Fruit fly (Drosophila melanogaster) whole organism, adult: Measurements from ENCODE around the gene bark.

Source experiments
- CG11617 ChIP-seq: fragments of 200-800 bp; sonication (Bioruptor generic); optimal IDR thresholded peaks from 2 replicates; lab custom pipeline; 2017; ENCODE audit warnings: mild to moderate bottlenecking, missing biosample characterization, missing genetic modification reagents, missing genetic modification characterization
- CG12768 ChIP-seq: fragments of 200-800 bp; sonication (Bioruptor generic); optimal IDR thresholded peaks from 2 replicates; lab custom pipeline; 2017; ENCODE audit warnings: missing biosample characterization, missing genetic modification characterization, mild to moderate bottlenecking, moderate library complexity, missing genetic modification reagents
- CG14711 ChIP-seq: fragments of 200-800 bp; sonication (Bioruptor generic); optimal IDR thresholded peaks from 2 replicates; lab custom pipeline; 2018; ENCODE audit warnings: missing biosample characterization, mild to moderate bottlenecking, missing genetic modification characterization, moderate library complexity
- CG1620 ChIP-seq: fragments of 200-800 bp; sonication (Bioruptor generic); optimal IDR thresholded peaks from 2 replicates; lab custom pipeline; 2016; ENCODE audit warnings: missing biosample characterization, missing genetic modification characterization
- CG33017 ChIP-seq: fragments of 200-800 bp; sonication (Bioruptor generic); optimal IDR thresholded peaks from 2 replicates; lab custom pipeline; 2018; ENCODE audit warnings: missing biosample characterization, mild to moderate bottlenecking, missing genetic modification characterization, moderate library complexity
- CG5204 ChIP-seq: fragments of 200-800 bp; sonication (Bioruptor generic); optimal IDR thresholded peaks from 2 replicates; lab custom pipeline; 2016; ENCODE audit warnings: missing biosample characterization, missing genetic modification characterization
- CG7045 ChIP-seq: fragments of 200-800 bp; sonication (Bioruptor generic); optimal IDR thresholded peaks from 2 replicates; lab custom pipeline; 2017; ENCODE audit warnings: missing biosample characterization, mild to moderate bottlenecking, missing genetic modification characterization
- CG7101 ChIP-seq: fragments of 200-800 bp; sonication (Bioruptor generic); optimal IDR thresholded peaks from 2 replicates; lab custom pipeline; 2018; ENCODE audit warnings: missing biosample characterization, mild to moderate bottlenecking, missing genetic modification characterization, moderate library complexity
- Clk ChIP-seq: fragments of 200-800 bp; sonication (Bioruptor generic); optimal IDR thresholded peaks from 2 replicates; lab custom pipeline; 2017; ENCODE audit warnings: missing biosample characterization, missing genetic modification characterization
- Crg-1 ChIP-seq: fragments of 200-800 bp; sonication (Bioruptor generic); optimal IDR thresholded peaks from 2 replicates; lab custom pipeline; 2016; ENCODE audit warnings: missing biosample characterization, missing genetic modification characterization
- Hr96 ChIP-seq: fragments of 200-800 bp; sonication (Bioruptor generic); optimal IDR thresholded peaks from 2 replicates; lab custom pipeline; 2016; ENCODE audit warnings: missing biosample characterization, missing genetic modification characterization
- Mnt ChIP-seq: fragments of 200-800 bp; sonication (Bioruptor generic); optimal IDR thresholded peaks from 2 replicates; lab custom pipeline; 2016; ENCODE audit warnings: missing biosample characterization, mild to moderate bottlenecking, missing genetic modification characterization
- bab1 ChIP-seq: fragments of 200-800 bp; sonication (Bioruptor generic); optimal IDR thresholded peaks from 3 replicates; lab custom pipeline; 2019; ENCODE audit warnings: missing biosample characterization, mild to moderate bottlenecking, missing genetic modification characterization, moderate library complexity
- cic ChIP-seq: fragments of 200-800 bp; sonication (Bioruptor generic); optimal IDR thresholded peaks from 2 replicates; lab custom pipeline; 2017; ENCODE audit warnings: missing biosample characterization, mild to moderate bottlenecking, missing genetic modification characterization, moderate library complexity
- cnc ChIP-seq, 2 experiments: fragments of >200 bp; optimal IDR thresholded peaks; 2 replicates each; lab custom pipeline; 2017
- kay ChIP-seq: fragments of 200-800 bp; sonication (Bioruptor generic); peaks from one replicate; lab custom pipeline; 2016; ENCODE audit warnings: missing biosample characterization, missing genetic modification characterization, borderline replicate concordance
- ovo ChIP-seq: fragments of 200-800 bp; sonication (Bioruptor generic); optimal IDR thresholded peaks from 2 replicates; lab custom pipeline; 2016; ENCODE audit warnings: missing biosample characterization, missing genetic modification characterization
- pad ChIP-seq: fragments of 200-800 bp; sonication (Bioruptor generic); optimal IDR thresholded peaks from 3 replicates; lab custom pipeline; 2017; ENCODE audit warnings: missing biosample characterization, missing genetic modification characterization, mild to moderate bottlenecking, moderate library complexity, missing genetic modification reagents
- tj ChIP-seq: fragments of 200-800 bp; sonication (Bioruptor generic); optimal IDR thresholded peaks from 3 replicates; lab custom pipeline; 2017; ENCODE audit warnings: missing biosample characterization, mild to moderate bottlenecking, missing genetic modification characterization, moderate library complexity
- toe ChIP-seq: fragments of 200-800 bp; sonication (Bioruptor generic); optimal IDR thresholded peaks from 2 replicates; lab custom pipeline; 2016; ENCODE audit warnings: missing biosample characterization, missing genetic modification characterization

bark gene

DNA sequence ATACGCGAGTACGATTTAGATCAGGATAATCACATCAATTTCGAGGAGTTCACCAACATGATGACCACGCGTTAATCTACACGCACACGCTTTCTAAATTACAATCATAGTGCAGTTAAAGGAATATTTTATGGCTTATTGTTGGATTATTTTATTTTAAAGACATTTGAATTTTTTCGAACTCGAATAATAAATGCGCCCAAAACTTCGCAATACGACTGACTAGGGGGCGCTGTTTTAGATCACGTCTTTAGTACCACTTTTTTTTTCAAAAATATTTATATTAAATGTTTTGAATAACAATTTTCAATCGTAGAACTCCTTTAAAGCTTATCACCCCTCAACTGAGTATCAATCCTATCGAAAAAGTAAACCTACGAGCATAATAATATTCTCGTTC, 1.6 kb upstream of the bark start:
- no peak for TF ChIP-seq CG1620 (GFP tag; lab: Kevin White, UChicago)
- TF ChIP-seq pad (GFP tag; lab: Kevin White, UChicago), result no peak
- no peak for TF ChIP-seq CG11617
- TF ChIP-seq cic, result no peak
- no peak for TF ChIP-seq tj (GFP tag; lab: Kevin White, UChicago)
- TF ChIP-seq CG33017 (tag; lab: Kevin White, UChicago), result no peak
- TF ChIP-seq CG12768, result no peak
- TF ChIP-seq kay (GFP tag; lab: Kevin White, UChicago), result no peak
- no peak for TF ChIP-seq ovo (GFP tag; lab: Kevin White, UChicago)
- no peak for TF ChIP-seq Crg-1 (GFP tag; lab: Kevin White, UChicago)
- no peak for TF ChIP-seq CG14711
- no peak for TF ChIP-seq Mnt (GFP tag; lab: Kevin White, UChicago)
- TF ChIP-seq Clk (GFP tag; lab: Kevin White, UChicago), result no peak
- TF ChIP-seq toe (GFP tag; lab: Kevin White, UChicago), result no peak

DNA sequence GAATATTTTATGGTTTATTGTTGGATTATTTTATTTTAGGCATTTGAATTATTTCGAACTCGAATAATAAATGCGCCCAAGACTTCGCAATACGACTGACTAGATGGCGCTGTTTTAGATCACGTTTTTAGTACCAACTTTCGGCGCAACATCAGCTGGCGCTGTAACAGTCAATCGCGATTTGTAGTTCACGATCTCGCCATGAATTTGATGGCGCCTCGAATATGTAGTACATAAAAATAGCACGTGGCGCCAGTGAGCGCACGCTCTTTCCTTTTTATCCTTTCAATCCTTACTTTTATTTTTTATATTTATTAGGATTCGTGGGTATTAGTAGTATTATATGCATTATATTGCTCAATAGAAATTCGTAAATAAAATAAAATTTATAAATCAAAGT, 721 bp upstream of the bark start:
- TF ChIP-seq Hr96 (GFP tag; lab: Kevin White, UChicago), result peak; percentile 55
- TF ChIP-seq Clk (GFP tag; lab: Kevin White, UChicago), result no peak
- TF ChIP-seq CG7101, result peak; percentile 73
- no peak for TF ChIP-seq CG11617
- no peak for TF ChIP-seq cnc (optimal IDR thresholded peaks at IDR 0.05; lab: Kevin White, UChicago)
- peak; percentile 18 for TF ChIP-seq pad (GFP tag; lab: Kevin White, UChicago)
- no peak for TF ChIP-seq cic
- no peak for TF ChIP-seq CG14711
- TF ChIP-seq CG33017 (tag; lab: Kevin White, UChicago), result no peak
- TF ChIP-seq kay (GFP tag; lab: Kevin White, UChicago), result peak; percentile 53
- no peak for TF ChIP-seq CG7045 (GFP tag; lab: Kevin White, UChicago)
- TF ChIP-seq CG12768, result no peak
- no peak for TF ChIP-seq bab1
- peak; percentile 67 for TF ChIP-seq CG5204 (GFP tag; lab: Kevin White, UChicago)
- TF ChIP-seq tj (GFP tag; lab: Kevin White, UChicago), result no peak
- peak; percentile 71 for TF ChIP-seq Crg-1 (GFP tag; lab: Kevin White, UChicago)
- peak; percentile 82 for TF ChIP-seq CG1620 (GFP tag; lab: Kevin White, UChicago)
- TF ChIP-seq toe (GFP tag; lab: Kevin White, UChicago), result peak; percentile 43
- peak; percentile 65 for TF ChIP-seq ovo (GFP tag; lab: Kevin White, UChicago)
- peak; percentile 58 for TF ChIP-seq Mnt (GFP tag; lab: Kevin White, UChicago)

DNA sequence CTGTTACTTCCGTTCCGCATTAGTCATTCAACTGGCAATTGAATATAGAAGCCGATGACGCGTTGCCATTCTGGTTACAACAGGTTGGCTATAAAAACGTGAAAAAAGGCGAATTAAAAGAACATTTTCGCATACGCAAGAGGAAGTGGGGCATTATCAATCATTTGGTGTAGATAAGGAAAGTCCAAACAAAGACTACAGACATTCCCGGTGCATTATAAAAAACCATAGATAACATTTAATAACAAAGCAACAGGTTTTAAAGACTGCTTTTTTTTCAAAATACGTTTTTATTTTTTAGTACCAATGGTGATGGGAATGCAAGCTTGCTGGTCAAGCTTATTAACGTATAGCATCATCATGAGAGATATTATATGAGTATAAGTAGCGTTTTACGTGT, 1.2 kb downstream of the bark start:
- peak; percentile 2 for TF ChIP-seq CG12768
- no peak for TF ChIP-seq CG11617
- peak; percentile 97 for TF ChIP-seq kay (GFP tag; lab: Kevin White, UChicago)

DNA sequence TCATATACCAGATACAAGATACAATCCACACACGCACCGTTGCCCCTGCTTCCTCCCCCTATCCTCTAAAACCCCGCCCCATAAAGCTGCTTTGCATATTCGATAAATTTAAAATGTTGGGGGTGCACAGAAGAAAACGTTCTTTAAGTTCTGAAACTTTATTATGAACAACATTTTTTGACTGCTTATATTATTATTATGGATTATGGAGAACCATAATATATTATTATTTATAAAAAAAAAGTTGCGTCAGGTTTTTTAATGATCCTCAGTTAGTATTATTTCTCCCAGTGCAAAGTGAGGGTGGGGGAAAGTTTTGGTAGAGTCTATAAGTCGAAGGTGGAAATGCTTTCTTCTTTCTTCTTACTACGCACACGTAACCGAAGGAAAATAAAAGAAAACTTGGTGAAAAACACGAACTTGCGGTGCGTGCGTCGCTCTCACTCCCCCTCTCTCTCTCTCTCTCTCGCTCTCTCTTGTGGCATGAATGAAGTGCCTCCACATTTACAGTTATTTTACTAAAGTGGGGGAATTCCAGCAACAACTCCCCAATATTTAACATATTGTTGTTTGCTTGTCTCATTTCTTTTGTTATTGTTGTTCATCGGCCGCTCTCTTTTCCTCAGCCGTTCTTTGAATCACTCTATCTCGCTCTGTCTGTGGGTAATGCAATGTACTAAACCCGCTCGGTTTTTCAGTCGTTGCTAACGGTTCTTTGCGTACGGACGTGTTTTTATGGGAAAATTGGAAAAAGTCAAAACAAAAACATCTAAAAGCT, 2.5 kb downstream of the bark start:
- TF ChIP-seq Crg-1 (GFP tag; lab: Kevin White, UChicago) (no peak), CG7101 (peak; percentile 34), ovo (GFP tag; lab: Kevin White, UChicago) (peak; percentile 44)

DNA sequence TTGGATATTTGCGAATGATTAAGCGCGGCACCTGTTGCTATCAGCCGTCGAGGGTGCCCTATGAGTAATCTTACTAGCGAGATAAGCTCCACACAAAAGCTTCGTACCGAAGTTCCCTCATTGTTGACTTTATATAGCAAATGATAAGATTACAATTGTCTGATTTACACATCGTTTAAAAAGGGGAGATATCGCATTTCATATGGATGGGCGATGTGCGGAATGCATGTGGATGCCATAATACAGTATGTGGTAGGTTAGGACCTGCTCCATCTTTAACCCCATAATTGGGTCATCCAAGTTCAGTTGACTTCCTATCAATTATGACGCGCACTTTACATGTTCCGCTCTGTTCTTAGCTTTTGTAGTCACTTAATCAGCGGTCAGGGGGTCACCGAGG, 4.7 kb downstream of the bark start:
- TF ChIP-seq CG7045 (GFP tag; lab: Kevin White, UChicago), result peak; percentile 16
- TF ChIP-seq kay (GFP tag; lab: Kevin White, UChicago), result peak; percentile 93
- peak; percentile 69 for TF ChIP-seq CG12768
- TF ChIP-seq cic, result peak; percentile 87
- TF ChIP-seq CG7101, result peak; percentile 43
- TF ChIP-seq CG33017 (tag; lab: Kevin White, UChicago), result peak; percentile 47
- TF ChIP-seq CG14711, result no peak
- TF ChIP-seq tj (GFP tag; lab: Kevin White, UChicago), result no peak
- peak; percentile 2 for TF ChIP-seq ovo (GFP tag; lab: Kevin White, UChicago)

DNA sequence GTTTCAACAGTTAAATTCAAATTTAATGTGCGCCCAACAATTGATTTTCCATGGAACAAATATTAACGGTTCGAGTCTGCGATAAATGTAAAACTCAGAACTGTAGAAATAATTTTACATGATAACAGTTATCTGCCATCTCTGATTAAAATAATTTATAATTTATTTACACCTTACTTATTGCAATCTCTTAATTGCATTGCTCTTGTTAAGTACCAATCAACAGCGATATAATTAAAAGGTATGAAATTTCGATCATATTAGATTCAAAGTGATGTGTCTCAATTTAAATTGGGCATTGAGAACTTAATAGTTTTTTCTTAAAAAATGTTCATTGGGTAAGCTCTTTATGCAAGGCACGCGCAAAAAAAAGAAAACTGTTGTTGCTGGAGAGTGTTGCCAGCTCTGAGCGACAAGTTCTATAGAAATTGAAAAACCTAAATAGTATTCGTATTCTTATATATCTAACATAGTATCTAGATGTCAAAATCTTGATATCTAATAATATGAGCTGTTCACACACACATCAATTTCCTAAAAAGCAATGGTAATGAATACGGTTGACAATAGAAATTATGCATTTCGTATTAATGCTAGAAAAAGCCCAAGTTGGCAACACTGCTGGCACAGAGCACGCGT, 16.0 kb downstream of the bark start:
- TF ChIP-seq kay (GFP tag; lab: Kevin White, UChicago), result peak; percentile 95
- TF ChIP-seq Mnt (GFP tag; lab: Kevin White, UChicago), result peak; percentile 56
- TF ChIP-seq Hr96 (GFP tag; lab: Kevin White, UChicago), result peak; percentile 77
- TF ChIP-seq toe (GFP tag; lab: Kevin White, UChicago), result peak; percentile 77
- TF ChIP-seq CG11617, result peak; percentile 82
- peak; percentile 91 for TF ChIP-seq bab1
- peak; percentile 65 for TF ChIP-seq CG1620 (GFP tag; lab: Kevin White, UChicago)
- peak; percentile 78 for TF ChIP-seq CG14711
- TF ChIP-seq pad (GFP tag; lab: Kevin White, UChicago), result peak; percentile 62
- TF ChIP-seq ovo (GFP tag; lab: Kevin White, UChicago), result peak; percentile 71
- TF ChIP-seq Clk (GFP tag; lab: Kevin White, UChicago), result peak; percentile 52
- no peak for TF ChIP-seq cnc (optimal IDR thresholded peaks at IDR 0.05; lab: Kevin White, UChicago)
- TF ChIP-seq CG5204 (GFP tag; lab: Kevin White, UChicago), result peak; percentile 81
- peak; percentile 93 for TF ChIP-seq tj (GFP tag; lab: Kevin White, UChicago)
- peak; percentile 78 for TF ChIP-seq Crg-1 (GFP tag; lab: Kevin White, UChicago)
- no peak for TF ChIP-seq cic
- TF ChIP-seq CG12768, result peak; percentile 83
- peak; percentile 93 for TF ChIP-seq CG7101
- TF ChIP-seq CG33017 (tag; lab: Kevin White, UChicago), result peak; percentile 87
- TF ChIP-seq CG7045 (GFP tag; lab: Kevin White, UChicago), result peak; percentile 75
